Fruit fly (Drosophila melanogaster) whole organism, adult: ENCODE measurements around the gene ifc.

ENCODE experiments used
- CG11617 ChIP-seq: fragments of 200-800 bp; sonication (Bioruptor generic); optimal IDR thresholded peaks from 2 replicates; lab custom pipeline; 2017; ENCODE audit warnings: mild to moderate bottlenecking, missing biosample characterization, missing genetic modification reagents, missing genetic modification characterization
- CG12768 ChIP-seq: fragments of 200-800 bp; sonication (Bioruptor generic); optimal IDR thresholded peaks from 2 replicates; lab custom pipeline; 2017; ENCODE audit warnings: missing biosample characterization, missing genetic modification characterization, mild to moderate bottlenecking, moderate library complexity, missing genetic modification reagents
- CG14711 ChIP-seq: fragments of 200-800 bp; sonication (Bioruptor generic); optimal IDR thresholded peaks from 2 replicates; lab custom pipeline; 2018; ENCODE audit warnings: missing biosample characterization, mild to moderate bottlenecking, missing genetic modification characterization, moderate library complexity
- CG1620 ChIP-seq: fragments of 200-800 bp; sonication (Bioruptor generic); optimal IDR thresholded peaks from 2 replicates; lab custom pipeline; 2016; ENCODE audit warnings: missing biosample characterization, missing genetic modification characterization
- CG33017 ChIP-seq: fragments of 200-800 bp; sonication (Bioruptor generic); optimal IDR thresholded peaks from 2 replicates; lab custom pipeline; 2018; ENCODE audit warnings: missing biosample characterization, mild to moderate bottlenecking, missing genetic modification characterization, moderate library complexity
- CG5204 ChIP-seq: fragments of 200-800 bp; sonication (Bioruptor generic); optimal IDR thresholded peaks from 2 replicates; lab custom pipeline; 2016; ENCODE audit warnings: missing biosample characterization, missing genetic modification characterization
- CG7045 ChIP-seq: fragments of 200-800 bp; sonication (Bioruptor generic); optimal IDR thresholded peaks from 2 replicates; lab custom pipeline; 2017; ENCODE audit warnings: missing biosample characterization, mild to moderate bottlenecking, missing genetic modification characterization
- CG7101 ChIP-seq: fragments of 200-800 bp; sonication (Bioruptor generic); optimal IDR thresholded peaks from 2 replicates; lab custom pipeline; 2018; ENCODE audit warnings: missing biosample characterization, mild to moderate bottlenecking, missing genetic modification characterization, moderate library complexity
- Clk ChIP-seq: fragments of 200-800 bp; sonication (Bioruptor generic); optimal IDR thresholded peaks from 2 replicates; lab custom pipeline; 2017; ENCODE audit warnings: missing biosample characterization, missing genetic modification characterization
- Crg-1 ChIP-seq: fragments of 200-800 bp; sonication (Bioruptor generic); optimal IDR thresholded peaks from 2 replicates; lab custom pipeline; 2016; ENCODE audit warnings: missing biosample characterization, missing genetic modification characterization
- Hr96 ChIP-seq: fragments of 200-800 bp; sonication (Bioruptor generic); optimal IDR thresholded peaks from 2 replicates; lab custom pipeline; 2016; ENCODE audit warnings: missing biosample characterization, missing genetic modification characterization
- Mnt ChIP-seq: fragments of 200-800 bp; sonication (Bioruptor generic); optimal IDR thresholded peaks from 2 replicates; lab custom pipeline; 2016; ENCODE audit warnings: missing biosample characterization, mild to moderate bottlenecking, missing genetic modification characterization
- bab1 ChIP-seq: fragments of 200-800 bp; sonication (Bioruptor generic); optimal IDR thresholded peaks from 3 replicates; lab custom pipeline; 2019; ENCODE audit warnings: missing biosample characterization, mild to moderate bottlenecking, missing genetic modification characterization, moderate library complexity
- cic ChIP-seq: fragments of 200-800 bp; sonication (Bioruptor generic); optimal IDR thresholded peaks from 2 replicates; lab custom pipeline; 2017; ENCODE audit warnings: missing biosample characterization, mild to moderate bottlenecking, missing genetic modification characterization, moderate library complexity
- cnc ChIP-seq, 2 experiments: fragments of >200 bp; optimal IDR thresholded peaks; 2 replicates each; lab custom pipeline; 2017
- kay ChIP-seq: fragments of 200-800 bp; sonication (Bioruptor generic); peaks from one replicate; lab custom pipeline; 2016; ENCODE audit warnings: missing biosample characterization, missing genetic modification characterization, borderline replicate concordance
- ovo ChIP-seq: fragments of 200-800 bp; sonication (Bioruptor generic); optimal IDR thresholded peaks from 2 replicates; lab custom pipeline; 2016; ENCODE audit warnings: missing biosample characterization, missing genetic modification characterization
- pad ChIP-seq: fragments of 200-800 bp; sonication (Bioruptor generic); optimal IDR thresholded peaks from 3 replicates; lab custom pipeline; 2017; ENCODE audit warnings: missing biosample characterization, missing genetic modification characterization, mild to moderate bottlenecking, moderate library complexity, missing genetic modification reagents
- tj ChIP-seq: fragments of 200-800 bp; sonication (Bioruptor generic); optimal IDR thresholded peaks from 3 replicates; lab custom pipeline; 2017; ENCODE audit warnings: missing biosample characterization, mild to moderate bottlenecking, missing genetic modification characterization, moderate library complexity
- toe ChIP-seq: fragments of 200-800 bp; sonication (Bioruptor generic); optimal IDR thresholded peaks from 2 replicates; lab custom pipeline; 2016; ENCODE audit warnings: missing biosample characterization, missing genetic modification characterization

ifc gene

DNA sequence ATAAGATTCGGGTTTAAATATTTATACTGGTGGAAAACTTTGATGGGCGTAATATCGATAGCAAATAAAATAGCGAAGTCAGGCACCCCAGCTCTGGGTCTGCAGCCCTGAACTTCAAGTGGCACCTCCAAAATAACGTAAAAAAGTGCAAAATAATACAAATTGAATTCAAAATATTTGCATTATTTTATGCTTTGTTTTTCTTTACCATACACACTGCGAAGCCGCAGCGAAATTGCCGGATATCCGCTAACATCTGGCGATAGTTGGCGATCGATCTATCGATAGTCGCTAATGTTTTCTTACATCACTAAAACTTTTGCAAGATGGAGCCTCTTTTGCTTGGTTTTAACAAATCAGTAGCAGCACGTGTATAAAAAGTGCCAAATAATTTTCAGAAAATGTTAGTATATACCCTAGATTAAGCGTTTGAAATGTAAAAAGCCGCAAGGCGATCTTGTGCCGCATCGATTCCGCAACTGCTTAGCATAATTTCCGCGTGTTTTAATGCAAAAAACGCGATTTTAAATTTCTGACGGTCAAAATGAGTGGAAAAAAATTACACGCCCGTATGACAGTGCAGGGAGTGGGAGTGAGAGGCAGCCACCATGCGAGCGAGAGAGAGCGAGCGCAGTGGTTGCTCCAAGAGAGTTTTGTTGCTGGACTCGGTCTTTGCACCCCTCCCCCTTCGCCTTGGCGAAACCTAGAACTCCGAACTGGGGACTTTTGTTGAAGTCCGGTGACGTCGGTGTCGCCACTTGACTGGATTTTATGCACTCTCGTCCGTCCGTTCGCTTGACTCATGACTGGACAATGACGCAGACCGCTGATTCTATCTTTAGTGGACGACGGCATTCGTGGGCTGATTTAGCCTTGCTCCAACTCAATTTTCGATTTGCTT is 4.5 kb upstream of the ifc start, which contains the start of gene eIF4A:
TSS of gene eIF4A (plus strand) at position 332 of the 901 bp plus-strand sequence.
- TF ChIP-seq CG11617 (GFP tag; lab: Kevin White, UChicago) (no peak), ovo (GFP tag; lab: Kevin White, UChicago) (peak; percentile 18), CG7045 (GFP tag; lab: Kevin White, UChicago) (no peak), kay (GFP tag; lab: Kevin White, UChicago) (peak; percentile 43), CG33017 (peak; percentile 2), cic (GFP tag; lab: Kevin White, UChicago) (no peak), CG12768 (GFP tag; lab: Kevin White, UChicago) (peak; percentile 95), Hr96 (GFP tag; lab: Kevin White, UChicago) (peak; percentile 20), CG14711 (tag; lab: Kevin White, UChicago) (no peak), tj (GFP tag; lab: Kevin White, UChicago) (no peak), CG5204 (no peak), toe (GFP tag; lab: Kevin White, UChicago) (no peak), Clk (GFP tag; lab: Kevin White, UChicago) (no peak), CG7101 (tag; lab: Kevin White, UChicago) (peak; percentile 34), bab1 (GFP tag; lab: Kevin White, UChicago) (peak; percentile 27), CG1620 (GFP tag; lab: Kevin White, UChicago) (no peak), Crg-1 (GFP tag; lab: Kevin White, UChicago) (no peak), Mnt (peak; percentile 97), cnc (optimal IDR thresholded peaks at IDR 0.05; lab: Kevin White, UChicago) (no peak)

dm6 chr2L:5982334-5982987 is 3.7 kb upstream of the ifc start:
- TF ChIP-seq Clk (GFP tag; lab: Kevin White, UChicago) (peak; percentile 64), pad (GFP tag; lab: Kevin White, UChicago) (peak; percentile 93), kay (GFP tag; lab: Kevin White, UChicago) (no peak), Crg-1 (GFP tag; lab: Kevin White, UChicago) (peak; percentile 76), cnc (optimal IDR thresholded peaks at IDR 0.05; lab: Kevin White, UChicago) (no peak), Hr96 (GFP tag; lab: Kevin White, UChicago) (peak; percentile 82), CG12768 (GFP tag; lab: Kevin White, UChicago) (no peak), Mnt (peak; percentile 52), cic (GFP tag; lab: Kevin White, UChicago) (peak; percentile 80), CG5204 (peak; percentile 60), CG33017 (no peak), bab1 (GFP tag; lab: Kevin White, UChicago) (peak; percentile 40), CG7045 (GFP tag; lab: Kevin White, UChicago) (peak; percentile 40), tj (GFP tag; lab: Kevin White, UChicago) (peak; percentile 9), CG7101 (tag; lab: Kevin White, UChicago) (peak; percentile 57), CG1620 (GFP tag; lab: Kevin White, UChicago) (peak; percentile 87), toe (GFP tag; lab: Kevin White, UChicago) (peak; percentile 36), CG11617 (GFP tag; lab: Kevin White, UChicago) (peak; percentile 46), ovo (GFP tag; lab: Kevin White, UChicago) (peak; percentile 85), CG14711 (tag; lab: Kevin White, UChicago) (peak; percentile 38)

DNA sequence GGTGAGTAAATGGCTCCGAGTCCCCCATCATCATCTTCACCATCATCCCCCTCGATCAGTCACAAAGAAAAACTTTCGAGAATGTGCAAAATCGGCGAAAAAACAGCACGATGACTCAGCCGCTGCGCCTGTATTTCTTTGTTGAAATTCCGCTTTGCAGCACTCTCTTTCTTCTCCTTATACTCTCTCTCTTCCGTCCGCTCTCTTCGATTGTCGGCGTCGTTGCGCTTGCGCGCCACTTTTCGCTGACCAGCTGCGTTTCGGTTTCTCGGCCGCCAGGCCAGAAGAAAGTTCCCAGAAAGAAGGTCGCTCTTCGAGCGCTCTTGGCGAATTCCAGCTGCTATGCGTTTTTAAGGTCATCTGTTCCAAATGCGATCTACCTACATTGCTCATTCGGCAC is 2.9 kb upstream of the ifc start:
- TF ChIP-seq tj (GFP tag; lab: Kevin White, UChicago), result peak; percentile 87
- no peak for TF ChIP-seq CG1620 (GFP tag; lab: Kevin White, UChicago)

- TF ChIP-seq kay (GFP tag; lab: Kevin White, UChicago) (no peak), CG12768 (GFP tag; lab: Kevin White, UChicago) (peak; percentile 18), pad (GFP tag; lab: Kevin White, UChicago) (no peak), bab1 (GFP tag; lab: Kevin White, UChicago) (peak; percentile 25), cic (GFP tag; lab: Kevin White, UChicago) (peak; percentile 86), CG14711 (tag; lab: Kevin White, UChicago) (no peak), Clk (GFP tag; lab: Kevin White, UChicago) (no peak)
Measured at dm6 chr2L:5986940-5987339, 792 bp downstream of the ifc start.

DNA sequence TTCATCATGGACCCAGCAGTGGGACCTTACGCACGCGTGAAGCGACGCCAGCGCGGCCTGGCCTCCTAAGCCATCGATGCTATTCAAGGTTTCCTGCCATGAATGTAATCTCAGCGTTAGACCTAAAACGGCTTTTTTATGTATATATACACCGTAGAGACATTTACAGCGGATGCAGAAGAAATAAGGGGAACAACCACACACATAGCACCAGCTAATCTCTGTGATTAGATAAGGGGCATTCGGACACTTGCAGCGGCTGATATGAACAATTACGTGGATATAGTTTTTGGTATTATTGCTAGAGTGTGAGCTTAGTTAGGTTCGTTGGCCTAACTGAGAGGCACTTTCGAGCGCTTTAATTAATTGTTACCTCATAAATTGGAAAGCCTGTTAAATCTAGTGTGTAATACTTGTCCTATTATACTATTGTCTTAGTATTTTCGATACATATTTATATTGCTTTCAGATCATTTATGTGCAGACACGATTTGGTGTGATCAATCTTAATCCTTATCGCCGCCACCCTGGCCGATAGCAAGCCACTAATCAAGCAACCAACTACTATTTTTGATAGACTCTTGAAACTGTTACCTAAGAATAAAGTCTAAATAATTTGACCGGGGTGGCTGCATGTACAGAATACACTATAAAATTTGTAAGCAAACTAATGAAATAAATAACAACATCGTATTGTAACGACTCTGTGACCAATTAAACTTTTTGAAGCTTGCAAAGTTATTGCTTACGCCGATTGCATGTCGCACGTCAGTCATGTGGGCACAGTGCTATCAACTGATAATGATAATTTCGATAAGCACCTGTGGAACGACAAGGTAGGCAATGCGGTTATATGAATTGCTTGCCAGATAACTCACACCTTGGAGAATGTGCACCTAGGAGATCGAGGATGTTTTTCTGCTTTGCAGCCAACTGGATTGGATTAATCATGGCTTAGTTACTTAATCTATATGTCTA is 2.3 kb downstream of the ifc start:
- no peak for TF ChIP-seq bab1 (GFP tag; lab: Kevin White, UChicago)
- TF ChIP-seq Clk (GFP tag; lab: Kevin White, UChicago), result no peak
- TF ChIP-seq CG33017, result no peak
- no peak for TF ChIP-seq cnc (optimal IDR thresholded peaks at IDR 0.05; lab: Kevin White, UChicago)
- no peak for TF ChIP-seq CG7101 (tag; lab: Kevin White, UChicago)
- no peak for TF ChIP-seq Mnt
- TF ChIP-seq Crg-1 (GFP tag; lab: Kevin White, UChicago), result no peak
- no peak for TF ChIP-seq tj (GFP tag; lab: Kevin White, UChicago)
- no peak for TF ChIP-seq CG11617 (GFP tag; lab: Kevin White, UChicago)
- TF ChIP-seq toe (GFP tag; lab: Kevin White, UChicago), result no peak
- TF ChIP-seq Hr96 (GFP tag; lab: Kevin White, UChicago), result no peak
- no peak for TF ChIP-seq CG14711 (tag; lab: Kevin White, UChicago)
- TF ChIP-seq ovo (GFP tag; lab: Kevin White, UChicago), result no peak
- no peak for TF ChIP-seq CG5204
- TF ChIP-seq CG7045 (GFP tag; lab: Kevin White, UChicago), result no peak
- no peak for TF ChIP-seq kay (GFP tag; lab: Kevin White, UChicago)
- no peak for TF ChIP-seq pad (GFP tag; lab: Kevin White, UChicago)
- TF ChIP-seq CG12768 (GFP tag; lab: Kevin White, UChicago), result no peak
- no peak for TF ChIP-seq CG1620 (GFP tag; lab: Kevin White, UChicago)
- TF ChIP-seq cic (GFP tag; lab: Kevin White, UChicago), result no peak
